Worm (Caenorhabditis elegans) whole organism, young adult: ENCODE data around the gene cest-4.

ENCODE experiments used
- B0261.1 ChIP-seq: sonication (generic microtip); optimal IDR thresholded peaks from 2 replicates; lab custom pipeline; 2016; ENCODE audit warnings: mild to moderate bottlenecking, missing genetic modification characterization, moderate library complexity, missing compliant biosample characterization
- B0336.3 ChIP-seq: fragments of 200-800 bp; sonication (Bioruptor generic); IDR thresholded peaks from 2 replicates; pipeline ENCODE4 v1.3.6; 2022; ENCODE audit warnings: missing genetic modification characterization, missing compliant biosample characterization
- F37B4.10 ChIP-seq: fragments of 200-800 bp; sonication (Bioruptor generic); IDR thresholded peaks from 2 replicates; pipeline ENCODE4 v1.3.6; 2022; ENCODE audit warnings: missing genetic modification characterization, missing compliant biosample characterization
- F52B5.7 ChIP-seq: sonication (generic microtip); optimal IDR thresholded peaks from 2 replicates; lab custom pipeline; 2016; ENCODE audit warnings: mild to moderate bottlenecking, missing genetic modification characterization, missing compliant biosample characterization
- K11D2.4 ChIP-seq: fragments of 200-800 bp; sonication (Bioruptor generic); IDR thresholded peaks from 2 replicates; pipeline ENCODE4 v1.3.6; 2022; ENCODE audit warnings: missing genetic modification reagents, missing genetic modification characterization, missing compliant biosample characterization
- K12H6.12 ChIP-seq: fragments of 200-800 bp; sonication (Bioruptor generic); optimal IDR thresholded peaks from 2 replicates; lab custom pipeline; 2018; ENCODE audit warnings: mild to moderate bottlenecking, missing genetic modification characterization, missing compliant biosample characterization
- Y53G8AR.9 ChIP-seq: fragments of 200-800 bp; sonication (Bioruptor generic); conservative IDR thresholded peaks from 2 replicates; pipeline ENCODE4 v1.3.6; 2022; ENCODE audit warnings: missing genetic modification reagents, missing genetic modification characterization, missing compliant biosample characterization
- Y67H2A.10 ChIP-seq: fragments of 200-800 bp; sonication (Bioruptor generic); conservative IDR thresholded peaks from 2 replicates; pipeline ENCODE4 v1.3.6; 2022; ENCODE audit warnings: missing genetic modification reagents, missing genetic modification characterization, missing compliant biosample characterization
- Y95B8A.8 ChIP-seq: fragments of 200-800 bp; sonication (Bioruptor generic); IDR thresholded peaks from 2 replicates; pipeline ENCODE4 v1.3.6; 2022; ENCODE audit warnings: missing genetic modification reagents, missing genetic modification characterization, missing compliant biosample characterization
- attf-5 ChIP-seq: fragments of 200-800 bp; sonication (Bioruptor generic); optimal IDR thresholded peaks from 2 replicates; lab custom pipeline; 2018; ENCODE audit warnings: mild to moderate bottlenecking, missing genetic modification characterization, missing compliant biosample characterization
- cebp-1 ChIP-seq, 2 experiments: fragments of 200-800 bp in 1 of 2; sonication (Bioruptor generic) in 1 of 2; sonication (generic microtip) in 1 of 2; IDR thresholded peaks in 1 of 2; optimal IDR thresholded peaks in 1 of 2; 2 replicates each; pipeline versions ENCODE4 v1.3.6 to Lab custom; 2017 to 2022; ENCODE audit warnings: missing compliant biosample characterization in 2 of 2, missing genetic modification characterization in 2 of 2, mild to moderate bottlenecking in 1 of 2, missing genetic modification reagents in 1 of 2, moderate library complexity in 1 of 2
- cebp-2 ChIP-seq: fragments of 200-800 bp; sonication (Bioruptor generic); IDR thresholded peaks from 2 replicates; pipeline ENCODE4 v1.3.6; 2022; ENCODE audit warnings: missing genetic modification characterization, missing compliant biosample characterization
- ceh-79 ChIP-seq: sonication (generic microtip); optimal IDR thresholded peaks from 2 replicates; lab custom pipeline; 2017; ENCODE audit warnings: mild to moderate bottlenecking, missing genetic modification characterization, missing compliant biosample characterization
- ceh-91 ChIP-seq: fragments of 200-800 bp; sonication (Bioruptor generic); IDR thresholded peaks from 2 replicates; pipeline ENCODE4 v1.3.6; 2022; ENCODE audit warnings: missing genetic modification reagents, missing genetic modification characterization, missing compliant biosample characterization
- dox-1 ChIP-seq: fragments of 200-800 bp; sonication (Bioruptor generic); IDR thresholded peaks from 2 replicates; pipeline ENCODE4 v1.3.6; 2022; ENCODE audit warnings: missing genetic modification reagents, missing genetic modification characterization, missing compliant biosample characterization
- efl-1 ChIP-seq: fragments of 150-350 bp; optimal IDR thresholded peaks from 2 replicates; lab custom pipeline; 2014; ENCODE audit warnings: missing biosample characterization, missing genetic modification reagents, missing genetic modification characterization
- egl-44 ChIP-seq: fragments of 200-800 bp; sonication (Bioruptor generic); IDR thresholded peaks from 2 replicates; pipeline ENCODE4 v1.3.6; 2022; ENCODE audit warnings: missing genetic modification reagents, missing genetic modification characterization, missing compliant biosample characterization
- ekl-4 ChIP-seq: fragments of 200-800 bp; sonication (Bioruptor generic); IDR thresholded peaks from 2 replicates; pipeline ENCODE4 v1.3.6; 2022; ENCODE audit warnings: missing genetic modification reagents, missing genetic modification characterization, missing compliant biosample characterization
- hsf-1 ChIP-seq: fragments of 200-800 bp; sonication (Bioruptor generic); IDR thresholded peaks from 2 replicates; pipeline ENCODE4 v1.3.6; 2022; ENCODE audit warnings: missing genetic modification reagents, missing genetic modification characterization, missing compliant biosample characterization
- lag-1 ChIP-seq: fragments of 200-800 bp; sonication (Bioruptor generic); IDR thresholded peaks from 2 replicates; pipeline ENCODE4 v1.3.6; 2022; ENCODE audit warnings: missing genetic modification reagents, missing genetic modification characterization, missing compliant biosample characterization
- let-526 ChIP-seq: fragments of 200-800 bp; sonication (Bioruptor generic); IDR thresholded peaks from 2 replicates; pipeline ENCODE4 v1.3.6; 2022; ENCODE audit warnings: missing genetic modification reagents, missing genetic modification characterization, missing compliant biosample characterization
- madf-6 ChIP-seq: fragments of 200-800 bp; sonication (Bioruptor generic); IDR thresholded peaks from 2 replicates; pipeline ENCODE4 v1.3.6; 2022; ENCODE audit warnings: missing genetic modification reagents, missing genetic modification characterization, missing compliant biosample characterization
- madf-8 ChIP-seq: fragments of 200-800 bp; sonication (Bioruptor generic); conservative IDR thresholded peaks from 2 replicates; pipeline ENCODE4 v1.3.6; 2022; ENCODE audit warnings: missing genetic modification reagents, missing genetic modification characterization, missing compliant biosample characterization
- mxl-1 ChIP-seq: sonication (generic microtip); optimal IDR thresholded peaks from 2 replicates; lab custom pipeline; 2016; ENCODE audit warnings: missing genetic modification characterization, missing compliant biosample characterization
- nhr-80 ChIP-seq: sonication (generic microtip); optimal IDR thresholded peaks from 2 replicates; lab custom pipeline; 2016; ENCODE audit warnings: missing genetic modification characterization, missing compliant biosample characterization
- nhr-90 ChIP-seq: sonication (generic microtip); optimal IDR thresholded peaks from 2 replicates; lab custom pipeline; 2016; ENCODE audit warnings: missing genotype, mild to moderate bottlenecking, missing genetic modification characterization, missing compliant biosample characterization
- pbrm-1 ChIP-seq: fragments of 200-800 bp; sonication (Bioruptor generic); IDR thresholded peaks from 2 replicates; pipeline ENCODE4 v1.3.6; 2022; ENCODE audit warnings: missing genetic modification reagents, missing genetic modification characterization, missing compliant biosample characterization
- repo-1 ChIP-seq: sonication (generic microtip); optimal IDR thresholded peaks from 2 replicates; lab custom pipeline; 2017; ENCODE audit warnings: mild to moderate bottlenecking, missing genetic modification characterization, missing compliant biosample characterization
- sdz-38 ChIP-seq: sonication (generic microtip); optimal IDR thresholded peaks from 2 replicates; lab custom pipeline; 2016; ENCODE audit warnings: missing genotype, missing genetic modification characterization, missing compliant biosample characterization
- sea-2 ChIP-seq: fragments of 200-800 bp; sonication (Bioruptor generic); IDR thresholded peaks from 2 replicates; pipeline ENCODE4 v1.3.6; 2022; ENCODE audit warnings: missing genetic modification characterization, missing compliant biosample characterization
- snpc-3.4 ChIP-seq: sonication (generic microtip); optimal IDR thresholded peaks from 2 replicates; lab custom pipeline; 2017; ENCODE audit warnings: missing genetic modification characterization, mild to moderate bottlenecking, missing compliant biosample characterization, antibody characterized with exemption, moderate library complexity, missing genotype, missing genetic modification reagents
- snpc-4 ChIP-seq, 5 experiments: fragments of 150-350 bp in 1 of 5; sonication (generic microtip) in 4 of 5; optimal IDR thresholded peaks; 2 replicates each; lab custom pipeline; 2014 to 2018; ENCODE audit warnings: missing genetic modification characterization in 5 of 5, missing biosample characterization in 3 of 5, antibody characterized with exemption in 2 of 5, mild to moderate bottlenecking in 2 of 5, missing compliant biosample characterization in 2 of 5, missing genotype in 2 of 5, moderate library complexity in 2 of 5, missing genetic modification reagents in 1 of 5
- unc-130 ChIP-seq: sonication (generic microtip); optimal IDR thresholded peaks from 2 replicates; lab custom pipeline; 2016; ENCODE audit warnings: missing genetic modification reagents, missing genetic modification characterization, missing compliant biosample characterization
- xnd-1 ChIP-seq: sonication (generic microtip); optimal IDR thresholded peaks from 2 replicates; lab custom pipeline; 2016; ENCODE audit warnings: missing genotype, missing genetic modification reagents, missing genetic modification characterization, missing compliant biosample characterization
- ztf-18 ChIP-seq: sonication (generic microtip); optimal IDR thresholded peaks from 2 replicates; lab custom pipeline; 2016; ENCODE audit warnings: missing genotype, mild to moderate bottlenecking, missing genetic modification characterization, missing compliant biosample characterization
- ztf-22 ChIP-seq: fragments of 200-800 bp; sonication (Bioruptor generic); optimal IDR thresholded peaks from 2 replicates; lab custom pipeline; 2018; ENCODE audit warnings: mild to moderate bottlenecking, missing genetic modification characterization, moderate library complexity, missing compliant biosample characterization
- ztf-26 ChIP-seq: sonication (generic microtip); optimal IDR thresholded peaks from 2 replicates; lab custom pipeline; 2017; ENCODE audit warnings: missing genetic modification characterization, missing compliant biosample characterization
- ztf-3 ChIP-seq: fragments of 200-800 bp; sonication (Bioruptor generic); optimal IDR thresholded peaks from 2 replicates; lab custom pipeline; 2018; ENCODE audit warnings: mild to moderate bottlenecking, missing genetic modification characterization, missing compliant biosample characterization
- ztf-6 ChIP-seq: fragments of 200-800 bp; sonication (Bioruptor generic); IDR thresholded peaks from 2 replicates; pipeline ENCODE4 v1.3.6; 2022; ENCODE audit warnings: missing genetic modification reagents, missing genetic modification characterization, missing compliant biosample characterization

Gene cest-4

DNA sequence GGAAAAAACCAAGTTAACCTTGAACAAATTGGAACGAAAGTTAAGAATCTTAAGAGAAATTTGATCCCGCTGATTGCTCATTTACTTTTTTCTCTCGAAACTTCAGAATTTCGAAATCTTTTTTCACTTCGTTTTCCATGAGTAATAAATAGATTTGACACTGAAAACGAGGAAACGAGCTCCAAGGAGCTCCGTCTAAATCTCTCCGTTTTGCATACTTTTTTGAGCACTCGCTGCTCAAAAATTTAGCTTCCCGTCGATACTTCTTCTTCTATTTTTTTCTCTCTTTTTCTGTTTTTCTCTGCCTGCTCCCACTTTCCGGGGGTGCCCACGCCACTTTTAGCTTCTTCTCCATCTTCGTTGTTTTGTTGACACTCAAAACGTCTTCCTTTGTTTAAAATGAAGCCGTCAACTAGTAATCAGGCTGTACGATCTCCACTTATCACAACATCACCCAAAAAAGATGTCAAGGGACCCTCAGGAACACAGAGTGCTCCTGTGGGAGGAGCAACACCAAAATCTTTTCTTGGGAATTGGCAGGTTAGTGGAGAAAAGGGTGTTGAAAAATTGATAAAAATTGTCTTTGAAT, 4.4 kb upstream of the cest-4 start, which contains the start of gene C17H12.10:
TSS of gene C17H12.10 (plus strand) at position 325 of the 589 bp plus-strand sequence.
- TF ChIP-seq K12H6.12 (tag; lab: Kevin White, UChicago) (peak; percentile 31), ztf-26 (tag; lab: Kevin White, UChicago) (no peak), egl-44 (no peak), cebp-1 (GFP tag; IDR thresholded peaks at IDR 0.05; lab: Robert Waterston, UW) (no peak), cebp-1 (tag; optimal IDR thresholded peaks at IDR 0.05; lab: Kevin White, UChicago) (peak; percentile 54), madf-6 (GFP tag; lab: Robert Waterston, UW) (no peak), repo-1 (tag; lab: Kevin White, UChicago) (no peak)

DNA sequence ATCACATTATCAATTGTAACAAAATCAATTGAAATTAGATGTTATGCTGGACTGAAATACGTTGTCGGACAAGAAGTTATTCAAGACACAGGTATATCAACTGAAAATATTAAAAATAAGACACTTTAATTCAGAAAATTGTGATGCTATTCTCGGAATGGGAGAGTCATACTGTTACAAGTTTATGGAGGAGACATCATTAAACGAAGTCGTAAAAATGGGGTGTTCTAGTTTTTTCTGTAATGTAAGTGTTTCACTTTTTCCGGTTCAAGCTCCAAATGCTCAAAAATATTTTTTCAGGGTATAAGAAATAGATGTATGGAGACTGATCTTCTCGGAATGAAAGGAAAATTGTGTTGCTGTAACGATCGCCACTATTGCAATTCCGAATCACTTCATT, 2.7 kb upstream of the cest-4 start, which contains the start of gene C17H12.37:
TSS of gene C17H12.37 (plus strand) at position 301 of the 400 bp plus-strand sequence.
- TF ChIP-seq ztf-26 (tag; lab: Kevin White, UChicago) (no peak), ceh-91 (GFP tag; lab: Robert Waterston, UW) (no peak), B0336.3 (no peak), efl-1 (GFP tag; lab: Kevin White, UChicago) (no peak), B0261.1 (tag; lab: Kevin White, UChicago) (no peak), snpc-4 (GFP tag; optimal IDR thresholded peaks at IDR 0.05; lab: Kevin White, UChicago) (no peak), snpc-4 (tag; optimal IDR thresholded peaks at IDR 0.05; lab: Kevin White, UChicago) (no peak), nhr-90 (tag; lab: Kevin White, UChicago) (no peak), Y95B8A.8 (GFP tag; lab: Robert Waterston, UW) (no peak), ekl-4 (GFP tag; lab: Robert Waterston, UW) (no peak), K11D2.4 (GFP tag; lab: Robert Waterston, UW) (no peak), madf-8 (GFP tag; lab: Robert Waterston, UW) (no peak), ztf-3 (GFP tag; lab: Kevin White, UChicago) (no peak), repo-1 (tag; lab: Kevin White, UChicago) (no peak), Y53G8AR.9 (no peak), sea-2 (GFP tag; lab: Robert Waterston, UW) (no peak), ztf-22 (GFP tag; lab: Kevin White, UChicago) (no peak), let-526 (GFP tag; lab: Robert Waterston, UW) (no peak)
- TF ChIP-seq, all 124 proteins: peak for 0

DNA sequence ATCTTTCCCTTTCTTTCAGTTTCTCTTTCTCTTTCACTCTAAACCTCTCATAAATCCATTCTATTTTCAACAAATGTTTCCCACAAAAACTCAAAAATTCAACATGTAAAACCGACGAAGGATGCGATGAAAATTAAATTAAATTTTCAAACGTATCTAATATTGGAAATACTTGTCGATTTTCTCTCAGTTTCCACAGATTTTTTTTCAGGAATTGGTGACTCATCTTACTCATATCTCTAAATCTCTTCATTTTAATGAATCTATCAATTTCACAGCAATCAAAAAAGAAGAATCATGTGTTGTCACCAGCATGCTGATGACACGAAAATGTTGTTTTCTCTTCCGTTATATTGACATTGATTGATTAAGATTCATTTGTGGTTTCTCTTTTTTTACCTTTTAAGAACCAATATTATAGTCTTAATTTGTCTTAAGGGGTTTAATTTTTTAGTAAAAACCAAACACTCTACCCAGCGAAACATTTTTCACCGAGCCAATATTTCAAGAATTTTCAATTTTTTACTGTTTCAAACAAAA, 1.7 kb upstream of the cest-4 start:
- TF ChIP-seq xnd-1 (tag; lab: Kevin White, UChicago) (no peak), mxl-1 (tag; lab: Kevin White, UChicago) (no peak), F52B5.7 (no peak), ceh-79 (tag; lab: Kevin White, UChicago) (no peak), dox-1 (no peak), ztf-26 (tag; lab: Kevin White, UChicago) (no peak)
- TF ChIP-seq, all 124 proteins: peak for 0

DNA sequence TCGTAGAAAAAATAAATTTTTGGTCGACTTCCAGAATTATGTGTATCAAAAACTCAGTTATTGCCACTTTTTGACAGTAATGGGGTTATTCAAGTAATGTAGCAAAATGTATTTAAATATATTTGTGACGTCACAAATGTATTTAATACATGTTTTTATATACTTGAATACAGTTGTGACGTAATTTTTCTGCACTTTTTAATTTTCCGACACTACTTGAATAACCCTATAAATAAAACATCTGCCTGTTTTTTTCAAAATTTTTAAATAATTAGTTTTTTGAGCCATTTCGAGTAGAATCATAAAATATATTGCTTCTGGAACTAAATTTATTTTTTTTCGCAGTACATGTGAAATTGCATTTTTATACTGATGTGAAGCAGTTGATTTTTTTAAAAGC, 1.2 kb upstream of the cest-4 start:
- TF ChIP-seq sdz-38 (tag; lab: Kevin White, UChicago) = no peak
- no peak for TF ChIP-seq Y67H2A.10 (GFP tag; lab: Robert Waterston, UW)
- TF ChIP-seq attf-5 (GFP tag; lab: Kevin White, UChicago) = no peak
- no peak for TF ChIP-seq hsf-1 (GFP tag; lab: Robert Waterston, UW)
- TF ChIP-seq ztf-18 (tag; lab: Kevin White, UChicago) = no peak
- TF ChIP-seq F37B4.10 (GFP tag; lab: Robert Waterston, UW) = no peak
- no peak for TF ChIP-seq sea-2 (GFP tag; lab: Robert Waterston, UW)
- no peak for TF ChIP-seq unc-130 (GFP tag; lab: Kevin White, UChicago)
- TF ChIP-seq nhr-80 (tag; lab: Kevin White, UChicago) = no peak
- TF ChIP-seq ztf-6 (GFP tag; lab: Robert Waterston, UW) = no peak
- no peak for TF ChIP-seq lag-1 (GFP tag; lab: Robert Waterston, UW)
- TF ChIP-seq snpc-3.4 (tag; lab: Kevin White, UChicago) = no peak
- no peak for TF ChIP-seq cebp-2 (GFP tag; lab: Robert Waterston, UW)
- TF ChIP-seq pbrm-1 (GFP tag; lab: Robert Waterston, UW) = no peak
